Worm (Caenorhabditis elegans) whole organism, midembryonic: Measurements from ENCODE around the gene mat-3.

Experiments
- T22C8.4 ChIP-seq: fragments of 200-800 bp; sonication (Bioruptor generic); IDR thresholded peaks from 2 replicates; pipeline ENCODE4 v1.3.6; 2022; ENCODE audit warnings: missing genetic modification characterization, missing compliant biosample characterization
- cog-1 ChIP-seq: sonication (generic microtip); optimal IDR thresholded peaks from 2 replicates; lab custom pipeline; 2016; ENCODE audit warnings: missing genetic modification characterization, missing compliant biosample characterization
- flt-1 ChIP-seq: fragments of 200-800 bp; sonication (Bioruptor generic); IDR thresholded peaks from 2 replicates; pipeline ENCODE4 v1.3.6; 2022; ENCODE audit warnings: missing genetic modification characterization, missing compliant biosample characterization
- klf-2 ChIP-seq: fragments of 200-800 bp; sonication (Bioruptor generic); conservative IDR thresholded peaks from 2 replicates; pipeline ENCODE4 v1.3.6; 2022; ENCODE audit warnings: missing genetic modification reagents, missing genetic modification characterization, missing compliant biosample characterization
- med-1 ChIP-seq: sonication (generic microtip); optimal IDR thresholded peaks from 2 replicates; lab custom pipeline; 2017; ENCODE audit warnings: missing genetic modification characterization, mild to moderate bottlenecking, missing compliant biosample characterization, antibody characterized with exemption, missing genetic modification reagents; ENCODE audit not compliant: insufficient read depth
- ref-1 ChIP-seq: fragments of 200-800 bp; sonication (Bioruptor generic); conservative IDR thresholded peaks from 2 replicates; pipeline ENCODE4 v1.3.6; 2022; ENCODE audit warnings: missing genetic modification reagents, missing genetic modification characterization, missing compliant biosample characterization
- tab-1 ChIP-seq: fragments of 200-800 bp; sonication (Bioruptor generic); IDR thresholded peaks from 2 replicates; pipeline ENCODE4 v1.3.6; 2022; ENCODE audit warnings: missing genetic modification characterization, missing compliant biosample characterization
- ztf-23 ChIP-seq: fragments of 200-800 bp; sonication (Bioruptor generic); IDR thresholded peaks from 2 replicates; pipeline ENCODE4 v1.3.6; 2022; ENCODE audit warnings: missing genetic modification reagents, missing genetic modification characterization, missing compliant biosample characterization
- ztf-29 ChIP-seq: fragments of 200-800 bp; sonication (Bioruptor generic); IDR thresholded peaks from 2 replicates; pipeline ENCODE4 v1.3.6; 2022; ENCODE audit warnings: missing genetic modification reagents, missing genetic modification characterization, missing compliant biosample characterization

mat-3 gene

DNA sequence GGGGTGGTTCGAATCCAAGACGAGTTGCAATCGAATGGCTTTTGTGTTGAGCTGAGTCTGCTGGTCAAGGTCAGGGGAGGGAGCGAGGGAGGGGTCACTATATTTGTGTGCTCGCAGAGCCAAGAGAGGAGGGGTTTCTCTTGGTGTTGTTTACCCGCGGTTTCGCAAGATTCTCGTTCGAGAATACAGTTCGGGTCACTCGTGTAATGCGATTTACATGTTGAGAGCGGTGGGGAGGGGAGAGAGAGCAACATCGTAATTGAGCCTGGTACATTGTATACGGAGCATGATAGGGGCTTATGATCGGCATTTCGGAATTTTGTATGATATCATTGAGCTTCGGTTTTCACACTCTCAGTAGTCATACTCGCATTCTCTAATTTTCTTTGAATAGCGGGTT, 36.9 kb downstream of the mat-3 start, which contains the start of gene F30H5.3:
F30H5.3 (minus strand) TSS at position 101 of the 400 bp plus-strand sequence.
- TF ChIP-seq flt-1 (GFP tag; lab: Robert Waterston, UW) (no peak), ref-1 (GFP tag; lab: Robert Waterston, UW) (no peak), ztf-23 (GFP tag; lab: Robert Waterston, UW) (no peak), ztf-29 (GFP tag; lab: Robert Waterston, UW) (no peak), med-1 (no peak), T22C8.4 (GFP tag; lab: Robert Waterston, UW) (no peak), klf-2 (GFP tag; lab: Robert Waterston, UW) (no peak), tab-1 (no peak), cog-1 (tag; lab: Kevin White, UChicago) (no peak)

ce11 chrIII:513360-513759, 38.1 kb downstream of the mat-3 start:
- TF ChIP-seq ztf-23 (GFP tag; lab: Robert Waterston, UW) = no peak
- no peak for TF ChIP-seq klf-2 (GFP tag; lab: Robert Waterston, UW)
- TF ChIP-seq tab-1 = no peak
- no peak for TF ChIP-seq T22C8.4 (GFP tag; lab: Robert Waterston, UW)
- no peak for TF ChIP-seq med-1
- no peak for TF ChIP-seq cog-1 (tag; lab: Kevin White, UChicago)
- no peak for TF ChIP-seq flt-1 (GFP tag; lab: Robert Waterston, UW)
- no peak for TF ChIP-seq ref-1 (GFP tag; lab: Robert Waterston, UW)
- no peak for TF ChIP-seq ztf-29 (GFP tag; lab: Robert Waterston, UW)

DNA sequence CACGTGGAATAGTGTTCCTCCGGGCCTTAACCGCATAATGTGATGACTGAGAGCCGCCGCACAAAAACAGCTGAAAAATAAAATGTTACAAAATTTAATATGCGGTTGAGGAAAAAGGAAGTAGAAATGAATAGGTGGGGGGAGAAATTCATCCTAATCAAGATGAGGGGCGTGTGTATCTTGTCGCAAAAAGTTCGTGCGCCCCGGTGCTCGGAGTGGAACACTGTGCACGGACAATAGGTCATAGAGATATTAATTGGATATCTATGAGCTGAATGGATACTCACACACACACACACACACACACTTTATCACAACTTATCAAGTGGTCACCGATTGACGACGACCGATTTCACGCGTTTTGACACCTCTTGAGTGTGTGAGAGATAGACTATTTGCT, 48.7 kb downstream of the mat-3 start, which contains the start of gene T22F7.3:
T22F7.3 (minus strand) TSS at position 101 of the 400 bp plus-strand sequence.
- TF ChIP-seq cog-1 (tag; lab: Kevin White, UChicago) (no peak), klf-2 (GFP tag; lab: Robert Waterston, UW) (no peak), ref-1 (GFP tag; lab: Robert Waterston, UW) (no peak)

ce11 chrIII:526824-527223, 51.6 kb downstream of the mat-3 start, which contains the start of gene T22F7.4:
T22F7.4 (minus strand) TSS chrIII:526924.
- TF ChIP-seq med-1 (no peak), flt-1 (GFP tag; lab: Robert Waterston, UW) (no peak), ztf-23 (GFP tag; lab: Robert Waterston, UW) (no peak), T22C8.4 (GFP tag; lab: Robert Waterston, UW) (no peak), tab-1 (no peak), ztf-29 (GFP tag; lab: Robert Waterston, UW) (no peak), cog-1 (tag; lab: Kevin White, UChicago) (no peak), ref-1 (GFP tag; lab: Robert Waterston, UW) (no peak), klf-2 (GFP tag; lab: Robert Waterston, UW) (no peak)

ce11 chrIII:530899-531298, 55.6 kb downstream of the mat-3 start:
- TF ChIP-seq flt-1 (GFP tag; lab: Robert Waterston, UW) (no peak), ztf-23 (GFP tag; lab: Robert Waterston, UW) (no peak), cog-1 (tag; lab: Kevin White, UChicago) (no peak), T22C8.4 (GFP tag; lab: Robert Waterston, UW) (no peak), ztf-29 (GFP tag; lab: Robert Waterston, UW) (no peak)
